Worm (Caenorhabditis elegans) whole organism, mixed stage, embryonic: ENCODE measurements around the gene trpp-6.

Source experiments
- bed-3 ChIP-seq: fragments of 200-800 bp; sonication (Bioruptor generic); optimal IDR thresholded peaks from 3 replicates; lab custom pipeline; 2018; ENCODE audit warnings: mild to moderate bottlenecking, missing genetic modification characterization, moderate library complexity, missing compliant biosample characterization
- ceh-39 ChIP-seq: fragments of 150-350 bp; optimal IDR thresholded peaks from 2 replicates; lab custom pipeline; 2014; ENCODE audit warnings: missing biosample characterization, missing genetic modification characterization
- ces-1 ChIP-seq: fragments of 150-350 bp; optimal IDR thresholded peaks from 2 replicates; lab custom pipeline; 2014; ENCODE audit warnings: missing biosample characterization, missing genetic modification reagents, missing genetic modification characterization
- cnd-1 ChIP-seq: fragments of 200-800 bp; sonication (Bioruptor generic); optimal IDR thresholded peaks from 2 replicates; lab custom pipeline; 2018; ENCODE audit warnings: mild to moderate bottlenecking, missing genetic modification characterization, missing compliant biosample characterization
- drap-1 ChIP-seq: fragments of 200-800 bp; sonication (Bioruptor generic); optimal IDR thresholded peaks from 3 replicates; lab custom pipeline; 2018; ENCODE audit warnings: mild to moderate bottlenecking, missing genetic modification characterization, missing compliant biosample characterization
- elt-3 ChIP-seq: fragments of 150-350 bp; optimal IDR thresholded peaks from 2 replicates; lab custom pipeline; 2014; ENCODE audit warnings: missing biosample characterization, missing genetic modification characterization
- flh-1 ChIP-seq: fragments of 200-800 bp; sonication (Bioruptor generic); optimal IDR thresholded peaks from 2 replicates; lab custom pipeline; 2018; ENCODE audit warnings: mild to moderate bottlenecking, missing genetic modification characterization, moderate library complexity, missing compliant biosample characterization
- ham-2 ChIP-seq: fragments of 200-800 bp; sonication (Bioruptor generic); optimal IDR thresholded peaks from 2 replicates; lab custom pipeline; 2018; ENCODE audit warnings: mild to moderate bottlenecking, missing genetic modification characterization, missing compliant biosample characterization
- hlh-1 ChIP-seq: fragments of 150-350 bp; optimal IDR thresholded peaks from 2 replicates; lab custom pipeline; 2014; ENCODE audit warnings: missing biosample characterization, missing genetic modification reagents, missing genetic modification characterization
- lin-13 ChIP-seq: fragments of 150-350 bp; optimal IDR thresholded peaks from 2 replicates; lab custom pipeline; 2014; ENCODE audit warnings: missing biosample characterization, missing genetic modification characterization
- lin-32 ChIP-seq: fragments of 200-800 bp; sonication (Bioruptor generic); optimal IDR thresholded peaks from 2 replicates; lab custom pipeline; 2018; ENCODE audit warnings: mild to moderate bottlenecking, missing genetic modification characterization, missing compliant biosample characterization
- lsy-2 ChIP-seq: fragments of 150-350 bp; optimal IDR thresholded peaks from 2 replicates; lab custom pipeline; 2014; ENCODE audit warnings: missing biosample characterization, missing genetic modification characterization
- mab-5 ChIP-seq: fragments of 150-350 bp; optimal IDR thresholded peaks from 2 replicates; lab custom pipeline; 2014; ENCODE audit warnings: missing biosample characterization, missing genetic modification characterization
- mep-1 ChIP-seq: fragments of 150-350 bp; optimal IDR thresholded peaks from 2 replicates; lab custom pipeline; 2017; ENCODE audit warnings: missing biosample characterization, missing genetic modification reagents, missing genetic modification characterization, inconsistent platforms
- mls-2 ChIP-seq: sonication (generic microtip); optimal IDR thresholded peaks from 2 replicates; lab custom pipeline; 2016; ENCODE audit warnings: mild to moderate bottlenecking, missing genetic modification characterization, moderate library complexity, missing compliant biosample characterization
- nhr-12 ChIP-seq: fragments of 150-350 bp; optimal IDR thresholded peaks from 2 replicates; lab custom pipeline; 2014; ENCODE audit warnings: missing biosample characterization, missing genetic modification characterization
- nhr-2 ChIP-seq: fragments of 150-350 bp; optimal IDR thresholded peaks from 2 replicates; lab custom pipeline; 2014; ENCODE audit warnings: missing biosample characterization, missing genetic modification characterization
- nhr-237 ChIP-seq: fragments of 150-350 bp; optimal IDR thresholded peaks from 2 replicates; lab custom pipeline; 2014; ENCODE audit warnings: missing biosample characterization, missing genetic modification characterization
- nhr-28 ChIP-seq: fragments of 150-350 bp; optimal IDR thresholded peaks from 2 replicates; lab custom pipeline; 2014; ENCODE audit warnings: missing biosample characterization, missing genetic modification characterization
- pha-4 ChIP-seq: fragments of 150-350 bp; optimal IDR thresholded peaks from 2 replicates; lab custom pipeline; 2018; ENCODE audit warnings: missing biosample characterization, missing genetic modification reagents, missing genetic modification characterization
- sptf-1 ChIP-seq: sonication (generic microtip); optimal IDR thresholded peaks from 2 replicates; lab custom pipeline; 2017; ENCODE audit warnings: mild to moderate bottlenecking, missing genetic modification characterization, moderate library complexity, missing compliant biosample characterization
- unc-39 ChIP-seq: fragments of 150-350 bp; optimal IDR thresholded peaks from 2 replicates; lab custom pipeline; 2014; ENCODE audit warnings: missing biosample characterization, missing genetic modification characterization
- unc-62 ChIP-seq: fragments of 150-350 bp; optimal IDR thresholded peaks from 2 replicates; lab custom pipeline; 2014; ENCODE audit warnings: missing biosample characterization, missing genetic modification reagents, missing genetic modification characterization

Gene trpp-6

ce11 chrV:10039837-10040236 is 48.1 kb downstream of the trpp-6 start (continued):
- TF ChIP-seq nhr-12 (tag; lab: Kevin White, UChicago) = no peak
- TF ChIP-seq flh-1 (GFP tag; lab: Kevin White, UChicago) = no peak
- TF ChIP-seq unc-39 = no peak
- TF ChIP-seq drap-1 (GFP tag; lab: Kevin White, UChicago) = peak; percentile 18
- TF ChIP-seq pha-4 (tag; lab: Kevin White, UChicago) = peak; percentile 22
- TF ChIP-seq, all 35 proteins: peak for 18

- TF ChIP-seq sptf-1 (tag; lab: Kevin White, UChicago) = peak; percentile 63
- TF ChIP-seq mab-5 (tag; lab: Kevin White, UChicago) = no peak
- TF ChIP-seq, all 35 proteins: peak for 1
Measured at ce11 chrV:10041484-10041883, 49.8 kb downstream of the trpp-6 start.

ce11 chrV:10042254-10042653 is 50.6 kb downstream of the trpp-6 start:
- TF ChIP-seq lin-13 (tag; lab: Kevin White, UChicago) (peak; percentile 45), ham-2 (GFP tag; lab: Kevin White, UChicago) (no peak), ces-1 (peak; percentile 77), lin-32 (GFP tag; lab: Kevin White, UChicago) (no peak), mls-2 (tag; lab: Kevin White, UChicago) (no peak), mep-1 (peak; percentile 51), ceh-39 (tag; lab: Kevin White, UChicago) (peak; percentile 3), mab-5 (tag; lab: Kevin White, UChicago) (no peak), nhr-2 (peak; percentile 0), hlh-1 (tag; lab: Kevin White, UChicago) (peak; percentile 28), elt-3 (no peak), pha-4 (tag; lab: Kevin White, UChicago) (peak; percentile 77), cnd-1 (tag; lab: Kevin White, UChicago) (no peak), bed-3 (GFP tag; lab: Kevin White, UChicago) (no peak), nhr-237 (tag; lab: Kevin White, UChicago) (peak; percentile 52), lsy-2 (tag; lab: Kevin White, UChicago) (peak; percentile 95), sptf-1 (tag; lab: Kevin White, UChicago) (no peak), nhr-28 (tag; lab: Kevin White, UChicago) (no peak), unc-62 (GFP tag; lab: Kevin White, UChicago) (peak; percentile 71)
